Worm (Caenorhabditis elegans) whole organism, mixed stage, embryonic: ENCODE measurements around the gene R04B5.5.

Experiments used
- M03D4.4 ChIP-seq: sonication (generic microtip); optimal IDR thresholded peaks from 2 replicates; lab custom pipeline; 2017; ENCODE audit warnings: mild to moderate bottlenecking, missing genetic modification characterization, missing compliant biosample characterization
- blmp-1 ChIP-seq: fragments of 150-350 bp; optimal IDR thresholded peaks from 2 replicates; lab custom pipeline; 2014; ENCODE audit warnings: missing biosample characterization, missing genetic modification characterization
- ceh-39 ChIP-seq: fragments of 150-350 bp; optimal IDR thresholded peaks from 2 replicates; lab custom pipeline; 2014; ENCODE audit warnings: missing biosample characterization, missing genetic modification characterization
- ceh-83 ChIP-seq: fragments of 200-800 bp; sonication (Bioruptor generic); optimal IDR thresholded peaks from 2 replicates; lab custom pipeline; 2018; ENCODE audit warnings: mild to moderate bottlenecking, missing genetic modification characterization, missing compliant biosample characterization
- ces-1 ChIP-seq: fragments of 150-350 bp; optimal IDR thresholded peaks from 2 replicates; lab custom pipeline; 2014; ENCODE audit warnings: missing biosample characterization, missing genetic modification reagents, missing genetic modification characterization
- cnd-1 ChIP-seq: fragments of 200-800 bp; sonication (Bioruptor generic); optimal IDR thresholded peaks from 2 replicates; lab custom pipeline; 2018; ENCODE audit warnings: mild to moderate bottlenecking, missing genetic modification characterization, missing compliant biosample characterization
- drap-1 ChIP-seq: fragments of 200-800 bp; sonication (Bioruptor generic); optimal IDR thresholded peaks from 3 replicates; lab custom pipeline; 2018; ENCODE audit warnings: mild to moderate bottlenecking, missing genetic modification characterization, missing compliant biosample characterization
- elt-3 ChIP-seq: fragments of 150-350 bp; optimal IDR thresholded peaks from 2 replicates; lab custom pipeline; 2014; ENCODE audit warnings: missing biosample characterization, missing genetic modification characterization
- flh-1 ChIP-seq: fragments of 200-800 bp; sonication (Bioruptor generic); optimal IDR thresholded peaks from 2 replicates; lab custom pipeline; 2018; ENCODE audit warnings: mild to moderate bottlenecking, missing genetic modification characterization, moderate library complexity, missing compliant biosample characterization
- ham-2 ChIP-seq: fragments of 200-800 bp; sonication (Bioruptor generic); optimal IDR thresholded peaks from 2 replicates; lab custom pipeline; 2018; ENCODE audit warnings: mild to moderate bottlenecking, missing genetic modification characterization, missing compliant biosample characterization
- hlh-1 ChIP-seq: fragments of 150-350 bp; optimal IDR thresholded peaks from 2 replicates; lab custom pipeline; 2014; ENCODE audit warnings: missing biosample characterization, missing genetic modification reagents, missing genetic modification characterization
- lin-13 ChIP-seq: fragments of 150-350 bp; optimal IDR thresholded peaks from 2 replicates; lab custom pipeline; 2014; ENCODE audit warnings: missing biosample characterization, missing genetic modification characterization
- lin-32 ChIP-seq: fragments of 200-800 bp; sonication (Bioruptor generic); optimal IDR thresholded peaks from 2 replicates; lab custom pipeline; 2018; ENCODE audit warnings: mild to moderate bottlenecking, missing genetic modification characterization, missing compliant biosample characterization
- lsy-2 ChIP-seq: fragments of 150-350 bp; optimal IDR thresholded peaks from 2 replicates; lab custom pipeline; 2014; ENCODE audit warnings: missing biosample characterization, missing genetic modification characterization
- mab-5 ChIP-seq: fragments of 150-350 bp; optimal IDR thresholded peaks from 2 replicates; lab custom pipeline; 2014; ENCODE audit warnings: missing biosample characterization, missing genetic modification characterization
- mep-1 ChIP-seq: fragments of 150-350 bp; optimal IDR thresholded peaks from 2 replicates; lab custom pipeline; 2017; ENCODE audit warnings: missing biosample characterization, missing genetic modification reagents, missing genetic modification characterization, inconsistent platforms
- nhr-2 ChIP-seq: fragments of 150-350 bp; optimal IDR thresholded peaks from 2 replicates; lab custom pipeline; 2014; ENCODE audit warnings: missing biosample characterization, missing genetic modification characterization
- nhr-28 ChIP-seq: fragments of 150-350 bp; optimal IDR thresholded peaks from 2 replicates; lab custom pipeline; 2014; ENCODE audit warnings: missing biosample characterization, missing genetic modification characterization
- nhr-76 ChIP-seq: sonication (generic microtip); optimal IDR thresholded peaks from 2 replicates; lab custom pipeline; 2017; ENCODE audit warnings: missing biosample characterization, missing genetic modification characterization
- sem-2 ChIP-seq: fragments of 200-800 bp; sonication (Bioruptor generic); optimal IDR thresholded peaks from 2 replicates; lab custom pipeline; 2018; ENCODE audit warnings: mild to moderate bottlenecking, missing genetic modification characterization, missing compliant biosample characterization
- sptf-1 ChIP-seq: sonication (generic microtip); optimal IDR thresholded peaks from 2 replicates; lab custom pipeline; 2017; ENCODE audit warnings: mild to moderate bottlenecking, missing genetic modification characterization, moderate library complexity, missing compliant biosample characterization
- unc-120 ChIP-seq: sonication (generic microtip); optimal IDR thresholded peaks from 2 replicates; lab custom pipeline; 2017; ENCODE audit warnings: missing genetic modification characterization, missing compliant biosample characterization; ENCODE audit not compliant: poor library complexity, severe bottlenecking
- unc-39 ChIP-seq: fragments of 150-350 bp; optimal IDR thresholded peaks from 2 replicates; lab custom pipeline; 2014; ENCODE audit warnings: missing biosample characterization, missing genetic modification characterization
- unc-62 ChIP-seq: fragments of 150-350 bp; optimal IDR thresholded peaks from 2 replicates; lab custom pipeline; 2014; ENCODE audit warnings: missing biosample characterization, missing genetic modification reagents, missing genetic modification characterization
- zip-8 ChIP-seq: fragments of 150-350 bp; optimal IDR thresholded peaks from 2 replicates; lab custom pipeline; 2014; ENCODE audit warnings: missing biosample characterization, missing genetic modification characterization
- ztf-11 ChIP-seq: fragments of 150-350 bp; optimal IDR thresholded peaks from 2 replicates; lab custom pipeline; 2014; ENCODE audit warnings: missing biosample characterization, missing genetic modification characterization

The R04B5.5 gene

DNA sequence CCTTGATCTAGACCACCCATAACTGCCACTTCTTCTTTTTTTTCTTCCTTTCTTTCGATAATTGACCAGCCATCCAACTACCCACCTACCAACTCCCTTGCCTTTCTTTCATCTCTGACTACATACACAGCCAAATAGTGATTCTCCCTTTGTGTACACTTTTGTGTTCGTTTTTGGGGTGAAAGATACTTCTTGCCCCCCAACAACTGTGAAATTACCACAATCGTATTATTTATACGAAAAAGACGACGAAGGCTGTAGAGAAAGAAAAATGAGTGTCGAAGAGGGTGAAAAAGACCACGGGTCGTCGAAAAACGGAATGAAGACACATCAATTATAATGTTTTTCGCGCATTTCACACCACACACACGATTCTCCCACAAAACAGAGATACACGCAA lies 40.8 kb upstream of the R04B5.5 start:
- no peak for TF ChIP-seq mep-1 (tag; lab: Kevin White, UChicago)
- peak; percentile 10 for TF ChIP-seq ces-1 (GFP tag; lab: Kevin White, UChicago)

DNA sequence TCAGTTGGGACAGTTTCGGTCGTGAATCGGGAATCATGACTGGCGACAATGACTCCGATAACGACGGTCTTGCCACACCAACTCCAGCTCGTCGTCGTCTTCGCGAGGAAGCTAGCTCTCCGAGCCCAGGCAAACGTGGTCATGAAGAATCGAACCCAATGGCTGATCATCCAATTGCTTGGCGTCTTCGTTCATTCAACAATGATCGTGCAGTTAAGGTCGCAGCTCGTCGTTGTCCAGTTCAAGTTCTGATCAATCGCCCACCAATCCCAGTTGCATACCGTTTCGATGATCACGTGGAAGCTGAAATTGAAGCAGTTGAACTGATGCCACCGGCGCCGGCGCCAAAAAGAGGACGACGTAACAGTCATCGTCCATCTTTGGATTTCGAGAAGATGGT lies 40.1 kb upstream of the R04B5.5 start:
- TF ChIP-seq zip-8 (tag; lab: Kevin White, UChicago) (no peak), sem-2 (GFP tag; lab: Kevin White, UChicago) (no peak), lin-13 (tag; lab: Kevin White, UChicago) (no peak), hlh-1 (tag; lab: Kevin White, UChicago) (no peak), ztf-11 (tag; lab: Kevin White, UChicago) (no peak), ces-1 (GFP tag; lab: Kevin White, UChicago) (no peak), ceh-83 (no peak)
- TF ChIP-seq, all 35 proteins: peak for 0

DNA sequence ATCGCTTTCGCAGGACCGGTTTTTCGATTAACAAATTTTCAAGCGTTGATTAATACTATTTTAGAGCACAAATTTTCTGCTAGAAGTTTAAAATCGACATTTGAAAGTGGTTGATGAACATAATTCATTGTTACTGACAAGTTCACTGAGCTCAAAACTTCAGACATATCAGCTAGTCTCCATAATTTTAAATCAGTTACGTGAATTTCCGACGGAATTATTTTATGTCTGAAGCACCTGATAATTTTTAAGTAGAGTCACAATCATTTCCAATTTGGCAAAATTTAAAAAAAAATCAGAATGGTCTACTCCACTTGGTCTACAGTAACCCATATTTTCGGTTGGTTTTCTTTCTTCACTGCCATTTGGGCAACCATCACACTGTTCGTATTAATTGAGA lies 35.4 kb upstream of the R04B5.5 start, which contains the start of gene str-118:
TSS of gene str-118 (plus strand) at position 301 of the 400 bp plus-strand sequence.
- TF ChIP-seq elt-3 (tag; lab: Kevin White, UChicago): no peak
- TF ChIP-seq mep-1 (tag; lab: Kevin White, UChicago): no peak
- no peak for TF ChIP-seq nhr-76 (tag; lab: Kevin White, UChicago)

DNA sequence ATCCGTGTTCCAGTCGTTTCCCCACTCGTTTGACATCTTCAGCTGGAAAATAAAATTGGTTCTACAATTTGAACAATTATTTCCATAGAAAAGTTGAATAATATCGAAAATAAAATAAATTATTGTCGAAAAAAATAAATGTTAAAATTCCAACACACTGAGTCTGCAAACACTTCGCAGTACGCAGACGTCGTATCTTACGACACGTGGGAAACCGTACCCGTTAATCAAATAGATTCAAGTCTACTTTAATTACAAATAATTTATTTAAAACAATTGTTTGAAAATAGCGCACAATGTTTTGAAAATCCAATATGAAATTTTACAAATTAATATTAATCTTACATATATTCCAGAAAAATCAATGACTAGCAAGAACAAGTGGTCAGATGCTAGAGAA lies 32.4 kb upstream of the R04B5.5 start, which contains the start of gene yif-1:
TSS of gene yif-1 (minus strand) at position 42 of the 400 bp plus-strand sequence.
- TF ChIP-seq lsy-2 (tag; lab: Kevin White, UChicago): peak; percentile 88
- no peak for TF ChIP-seq ham-2 (GFP tag; lab: Kevin White, UChicago)
- TF ChIP-seq unc-120 (tag; lab: Kevin White, UChicago): no peak
- peak; percentile 88 for TF ChIP-seq ces-1 (GFP tag; lab: Kevin White, UChicago)
- TF ChIP-seq lin-32 (GFP tag; lab: Kevin White, UChicago): no peak
- TF ChIP-seq M03D4.4 (tag; lab: Kevin White, UChicago): no peak
- TF ChIP-seq ceh-83: no peak

DNA sequence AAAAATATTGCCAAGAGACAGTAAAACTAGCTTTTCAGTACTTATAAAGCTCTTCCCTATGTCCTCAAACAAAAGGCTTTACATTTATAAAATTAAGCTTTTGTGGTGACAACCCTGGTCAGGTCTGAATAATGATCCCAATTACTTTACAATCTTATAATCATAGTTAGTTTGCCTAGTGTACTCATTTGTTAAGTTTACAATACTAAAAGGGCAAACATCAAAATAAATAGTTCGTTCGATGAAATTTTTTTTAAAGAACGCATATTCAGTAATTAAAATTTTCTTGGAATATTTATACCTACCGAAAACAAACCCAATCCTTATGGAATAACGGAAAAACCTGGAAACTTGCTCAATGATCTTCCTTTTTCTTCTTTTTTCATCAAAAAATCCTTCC lies 28.5 kb upstream of the R04B5.5 start:
- no peak for TF ChIP-seq ceh-39 (tag; lab: Kevin White, UChicago)
- no peak for TF ChIP-seq blmp-1
- no peak for TF ChIP-seq lin-13 (tag; lab: Kevin White, UChicago)
- TF ChIP-seq ham-2 (GFP tag; lab: Kevin White, UChicago): no peak
- TF ChIP-seq ceh-83: no peak
- TF ChIP-seq lsy-2 (tag; lab: Kevin White, UChicago): no peak
- no peak for TF ChIP-seq unc-62 (GFP tag; lab: Kevin White, UChicago)
- TF ChIP-seq, all 35 proteins: peak for 0

DNA sequence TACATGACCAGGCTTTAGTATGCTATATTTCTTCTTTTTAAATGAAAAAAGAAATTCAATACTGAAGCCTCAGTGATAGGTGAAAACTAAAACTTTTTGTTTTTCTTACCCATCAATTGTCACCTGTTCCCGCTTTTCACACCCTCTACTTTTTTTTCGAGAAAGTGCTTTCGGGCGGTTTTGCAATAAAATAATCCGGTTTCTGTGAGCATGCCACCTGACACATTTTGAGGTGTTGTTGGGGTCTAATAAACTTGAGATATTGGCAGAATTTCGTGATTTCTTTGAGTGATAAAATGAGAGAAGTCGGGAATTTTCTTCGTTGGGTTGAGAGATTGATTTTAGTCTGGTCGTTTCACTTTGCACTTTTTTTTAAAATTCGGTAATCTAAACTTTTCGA lies 27.2 kb upstream of the R04B5.5 start:
- TF ChIP-seq hlh-1 (tag; lab: Kevin White, UChicago): peak; percentile 68
- peak; percentile 4 for TF ChIP-seq unc-120 (tag; lab: Kevin White, UChicago)
- no peak for TF ChIP-seq lsy-2 (tag; lab: Kevin White, UChicago)
- no peak for TF ChIP-seq nhr-2 (tag; lab: Kevin White, UChicago)
- no peak for TF ChIP-seq cnd-1
- TF ChIP-seq drap-1 (GFP tag; lab: Kevin White, UChicago): no peak
- no peak for TF ChIP-seq sem-2 (GFP tag; lab: Kevin White, UChicago)

DNA sequence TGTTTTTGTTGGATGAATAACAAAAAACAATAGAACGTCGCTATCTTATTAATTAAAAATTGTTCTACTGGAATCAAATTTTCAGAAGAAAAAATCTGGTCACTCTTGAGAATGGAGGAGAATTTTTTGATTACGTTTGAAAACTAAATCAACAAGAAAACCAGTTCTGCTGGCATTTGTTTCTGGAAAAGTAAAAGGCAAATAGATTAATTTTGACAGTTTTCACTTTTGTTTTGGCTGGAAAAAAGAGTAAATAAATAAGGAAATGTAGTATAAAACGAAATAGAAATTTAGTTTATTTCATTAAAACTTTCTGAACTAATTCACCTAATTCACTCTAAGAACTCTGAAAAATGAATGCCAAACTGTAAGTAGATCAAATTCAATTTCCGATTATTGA lies 23.1 kb upstream of the R04B5.5 start, which contains the start of gene fipr-13:
TSS of gene fipr-13 (plus strand) at position 301 of the 400 bp plus-strand sequence.
- TF ChIP-seq flh-1 (GFP tag; lab: Kevin White, UChicago) (no peak), hlh-1 (tag; lab: Kevin White, UChicago) (no peak), ztf-11 (tag; lab: Kevin White, UChicago) (no peak), sptf-1 (tag; lab: Kevin White, UChicago) (no peak), M03D4.4 (tag; lab: Kevin White, UChicago) (no peak), mep-1 (tag; lab: Kevin White, UChicago) (no peak), nhr-76 (tag; lab: Kevin White, UChicago) (no peak), unc-39 (tag; lab: Kevin White, UChicago) (no peak), mab-5 (tag; lab: Kevin White, UChicago) (no peak), unc-120 (tag; lab: Kevin White, UChicago) (no peak), ces-1 (GFP tag; lab: Kevin White, UChicago) (no peak), nhr-28 (tag; lab: Kevin White, UChicago) (no peak), unc-62 (GFP tag; lab: Kevin White, UChicago) (no peak), nhr-2 (tag; lab: Kevin White, UChicago) (no peak), lsy-2 (tag; lab: Kevin White, UChicago) (no peak), lin-32 (GFP tag; lab: Kevin White, UChicago) (no peak)
- TF ChIP-seq, all 35 proteins: peak for 0
